Worm (Caenorhabditis elegans) whole organism, L4 larva: ENCODE data around the gene irld-34.

ENCODE experiments used
- D1046.2 ChIP-seq: fragments of 200-800 bp; sonication (Bioruptor generic); IDR thresholded peaks from 2 replicates; pipeline ENCODE4 v1.3.6; 2022; ENCODE audit warnings: missing genetic modification characterization, missing compliant biosample characterization
- F26F4.8 ChIP-seq: fragments of 200-800 bp; sonication (Bioruptor generic); conservative IDR thresholded peaks from 2 replicates; pipeline ENCODE4 v1.3.6; 2022; ENCODE audit warnings: missing genetic modification characterization, missing compliant biosample characterization
- ZK337.2 ChIP-seq: fragments of 200-800 bp; sonication (Bioruptor generic); IDR thresholded peaks from 2 replicates; pipeline ENCODE4 v1.3.6; 2022; ENCODE audit warnings: missing genetic modification reagents, missing genetic modification characterization, missing compliant biosample characterization
- aha-1 ChIP-seq: fragments of 150-350 bp; peaks from one replicate; lab custom pipeline; 2014; ENCODE audit warnings: missing biosample characterization, missing genetic modification characterization
- ceh-20 ChIP-seq: fragments of 200-800 bp; sonication (Bioruptor generic); IDR thresholded peaks from 2 replicates; pipeline ENCODE4 v1.3.6; 2022; ENCODE audit warnings: missing genetic modification reagents, missing genetic modification characterization, missing compliant biosample characterization
- ceh-32 ChIP-seq: sonication (generic microtip); optimal IDR thresholded peaks from 2 replicates; lab custom pipeline; 2016; ENCODE audit warnings: mild to moderate bottlenecking, missing genetic modification characterization, missing compliant biosample characterization; ENCODE audit not compliant: poor library complexity
- ceh-44 ChIP-seq: fragments of 200-800 bp; sonication (Bioruptor generic); IDR thresholded peaks from 2 replicates; pipeline ENCODE4 v1.3.6; 2022; ENCODE audit warnings: missing genetic modification reagents, missing genetic modification characterization, missing compliant biosample characterization
- cey-2 ChIP-seq: sonication (generic microtip); optimal IDR thresholded peaks from 3 replicates; lab custom pipeline; 2017; ENCODE audit warnings: missing genetic modification characterization, mild to moderate bottlenecking, missing compliant biosample characterization, antibody characterized with exemption, borderline replicate concordance; ENCODE audit not compliant: insufficient read depth
- daf-16 ChIP-seq, 3 experiments: sonication (generic microtip); optimal IDR thresholded peaks; 2 replicates each; lab custom pipeline; 2016 to 2017; ENCODE audit warnings: missing genetic modification characterization in 3 of 3, missing genetic modification reagents in 3 of 3, mild to moderate bottlenecking in 2 of 3, missing compliant biosample characterization in 2 of 3, missing biosample characterization in 1 of 3, moderate library complexity in 1 of 3
- dmd-9 ChIP-seq: fragments of 200-800 bp; sonication (Bioruptor generic); IDR thresholded peaks from 2 replicates; pipeline ENCODE4 v1.3.6; 2022; ENCODE audit warnings: missing genetic modification reagents, missing genetic modification characterization, missing compliant biosample characterization
- dpl-1 ChIP-seq: fragments of 150-350 bp; optimal IDR thresholded peaks from 2 replicates; lab custom pipeline; 2014; ENCODE audit warnings: missing biosample characterization, missing genetic modification reagents, missing genetic modification characterization
- duxl-1 ChIP-seq: sonication (generic microtip); optimal IDR thresholded peaks from 2 replicates; lab custom pipeline; 2016; ENCODE audit warnings: mild to moderate bottlenecking, missing genetic modification characterization, moderate library complexity, missing compliant biosample characterization; ENCODE audit not compliant: poor library complexity
- fos-1 ChIP-seq: fragments of 150-350 bp; optimal IDR thresholded peaks from 2 replicates; lab custom pipeline; 2014; ENCODE audit warnings: missing biosample characterization, missing genetic modification characterization
- hif-1 ChIP-seq, 2 experiments: sonication (generic microtip); optimal IDR thresholded peaks; 2 replicates each; lab custom pipeline; 2016 to 2017; ENCODE audit warnings: missing compliant biosample characterization in 2 of 2, missing genetic modification characterization in 2 of 2, missing genetic modification reagents in 2 of 2, missing genotype in 2 of 2, mild to moderate bottlenecking in 1 of 2
- hlh-11 ChIP-seq: fragments of 200-800 bp; sonication (Bioruptor generic); optimal IDR thresholded peaks from 2 replicates; lab custom pipeline; 2018; ENCODE audit warnings: mild to moderate bottlenecking, missing genetic modification characterization, missing compliant biosample characterization
- hmg-1.1 ChIP-seq: fragments of 200-800 bp; sonication (Bioruptor generic); IDR thresholded peaks from 2 replicates; pipeline ENCODE4 v1.3.6; 2022; ENCODE audit warnings: missing genetic modification reagents, missing genetic modification characterization, missing compliant biosample characterization
- madf-5 ChIP-seq, 2 experiments: fragments of 200-800 bp; sonication (Bioruptor generic); IDR thresholded peaks; 2 replicates each; pipeline ENCODE4 v1.3.6; 2022; ENCODE audit warnings: missing compliant biosample characterization in 2 of 2, missing genetic modification characterization in 2 of 2
- mxl-2 ChIP-seq: fragments of 200-800 bp; sonication (Bioruptor generic); conservative IDR thresholded peaks from 2 replicates; pipeline ENCODE4 v1.3.6; 2022; ENCODE audit warnings: missing genetic modification reagents, missing genetic modification characterization, missing compliant biosample characterization
- nhr-111 ChIP-seq: fragments of 200-800 bp; sonication (Bioruptor generic); optimal IDR thresholded peaks from 2 replicates; lab custom pipeline; 2018; ENCODE audit warnings: mild to moderate bottlenecking, missing genetic modification characterization, missing compliant biosample characterization
- nhr-6 ChIP-seq: fragments of 150-350 bp; optimal IDR thresholded peaks from 2 replicates; lab custom pipeline; 2014; ENCODE audit warnings: missing biosample characterization, missing genetic modification characterization
- pqm-1 ChIP-seq: sonication (generic microtip); optimal IDR thresholded peaks from 2 replicates; lab custom pipeline; 2017; ENCODE audit warnings: missing biosample characterization, missing genetic modification characterization
- saeg-2 ChIP-seq: fragments of 200-800 bp; sonication (Bioruptor generic); IDR thresholded peaks from 2 replicates; pipeline ENCODE4 v1.3.6; 2022; ENCODE audit warnings: missing genetic modification reagents, missing genetic modification characterization, missing compliant biosample characterization
- snpc-1.2 ChIP-seq: fragments of 200-800 bp; sonication (Bioruptor generic); IDR thresholded peaks from 2 replicates; pipeline ENCODE4 v1.3.6; 2022; ENCODE audit warnings: missing genetic modification reagents, missing genetic modification characterization, missing compliant biosample characterization
- snpc-4 ChIP-seq: fragments of 150-350 bp; optimal IDR thresholded peaks from 2 replicates; lab custom pipeline; 2014; ENCODE audit warnings: missing biosample characterization, missing genetic modification characterization
- tra-1 ChIP-seq: fragments of 200-800 bp; sonication (Bioruptor generic); IDR thresholded peaks from 2 replicates; pipeline ENCODE4 v1.3.6; 2022; ENCODE audit warnings: missing genetic modification reagents, missing genetic modification characterization, missing compliant biosample characterization
- unc-130 ChIP-seq: sonication (generic microtip); optimal IDR thresholded peaks from 2 replicates; lab custom pipeline; 2016; ENCODE audit warnings: missing genetic modification reagents, missing genetic modification characterization, missing compliant biosample characterization
- unc-39 ChIP-seq: sonication (generic microtip); optimal IDR thresholded peaks from 2 replicates; lab custom pipeline; 2017; ENCODE audit warnings: missing biosample characterization, missing genetic modification characterization
- unc-62 ChIP-seq, 3 experiments: fragments of 150-350 bp in 1 of 3; sonication (generic microtip); optimal IDR thresholded peaks in 2 of 3; peaks in 1 of 3; 1 replicate in 1 of 3; 2 replicates in 2 of 3; lab custom pipeline; 2014 to 2017; ENCODE audit warnings: missing biosample characterization in 3 of 3, missing genetic modification characterization in 3 of 3, missing genetic modification reagents in 3 of 3, missing genotype in 1 of 3
- vab-7 ChIP-seq: fragments of 200-800 bp; sonication (Bioruptor generic); IDR thresholded peaks from 2 replicates; pipeline ENCODE4 v1.3.6; 2022; ENCODE audit warnings: missing genetic modification reagents, missing genetic modification characterization, missing compliant biosample characterization
- zag-1 ChIP-seq: fragments of 150-350 bp; optimal IDR thresholded peaks from 2 replicates; lab custom pipeline; 2014; ENCODE audit warnings: missing biosample characterization, missing genetic modification characterization
- zip-2 ChIP-seq: fragments of 150-350 bp; optimal IDR thresholded peaks from 2 replicates; lab custom pipeline; 2014; ENCODE audit warnings: missing biosample characterization, missing genetic modification characterization

Gene irld-34

ce11 chrIII:9110914-9111313 is 44.0 kb upstream of the irld-34 start (continued):
- TF ChIP-seq madf-5 (GFP tag; IDR thresholded peaks at IDR 0.05; lab: Robert Waterston, UW) (peak; percentile 57 to 83; a peak in 2 of 4 replicates), snpc-1.2 (GFP tag; lab: Robert Waterston, UW) (peak; percentile 46), ceh-20 (GFP tag; lab: Robert Waterston, UW) (0 out of 2 replicates have a peak, but pooled peaks have one; percentile 29), ZK337.2 (GFP tag; lab: Robert Waterston, UW) (0 out of 2 replicates have a peak, but pooled peaks have one; percentile 45), saeg-2 (GFP tag; lab: Robert Waterston, UW) (peak; percentile 73; the same call in 1 of the 2 replicates), tra-1 (GFP tag; lab: Robert Waterston, UW) (peak; percentile 59; the same call in 1 of the 2 replicates), mxl-2 (GFP tag; lab: Robert Waterston, UW) (0 out of 2 replicates have a peak, but pooled peaks have one; percentile 51), vab-7 (GFP tag; lab: Robert Waterston, UW) (peak; percentile 78), hmg-1.1 (GFP tag; lab: Robert Waterston, UW) (peak; percentile 67)

ce11 chrIII:9112479-9112878 is 42.4 kb upstream of the irld-34 start:
- TF ChIP-seq fos-1 (tag; lab: Kevin White, UChicago) (no peak), cey-2 (tag; lab: Kevin White, UChicago) (no peak), nhr-111 (no peak), pqm-1 (tag; lab: Kevin White, UChicago) (no peak), zag-1 (tag; lab: Kevin White, UChicago) (no peak), ceh-32 (tag; lab: Kevin White, UChicago) (no peak), hif-1 (tag; optimal IDR thresholded peaks at IDR 0.05; lab: Kevin White, UChicago) (no peak), aha-1 (tag; lab: Kevin White, UChicago) (no peak), snpc-4 (no peak), D1046.2 (GFP tag; lab: Robert Waterston, UW) (no peak), unc-62 (GFP tag; optimal IDR thresholded peaks at IDR 0.05 in 1 of 2; lab: Kevin White, UChicago) (no peak), unc-62 (tag; optimal IDR thresholded peaks at IDR 0.05; lab: Kevin White, UChicago) (no peak), ceh-44 (GFP tag; lab: Robert Waterston, UW) (no peak), nhr-6 (tag; lab: Kevin White, UChicago) (no peak), dmd-9 (GFP tag; lab: Robert Waterston, UW) (no peak)
- TF ChIP-seq, all 104 proteins: peak for 0

- TF ChIP-seq dpl-1 (GFP tag; lab: Kevin White, UChicago) (no peak), aha-1 (tag; lab: Kevin White, UChicago) (peak; percentile 97), unc-130 (GFP tag; lab: Kevin White, UChicago) (no peak)
Observed at ce11 chrIII:9114076-9114475, 40.8 kb upstream of the irld-34 start.

- TF ChIP-seq dmd-9 (GFP tag; lab: Robert Waterston, UW) (no peak), unc-39 (no peak), F26F4.8 (GFP tag; lab: Robert Waterston, UW) (no peak), daf-16 (GFP tag; optimal IDR thresholded peaks at IDR 0.05; lab: Kevin White, UChicago) (no peak), daf-16 (tag; optimal IDR thresholded peaks at IDR 0.05; lab: Kevin White, UChicago) (no peak), vab-7 (GFP tag; lab: Robert Waterston, UW) (no peak), mxl-2 (GFP tag; lab: Robert Waterston, UW) (no peak), zip-2 (tag; lab: Kevin White, UChicago) (no peak), hif-1 (tag; optimal IDR thresholded peaks at IDR 0.05; lab: Kevin White, UChicago) (no peak), duxl-1 (tag; lab: Kevin White, UChicago) (no peak)
Observed at ce11 chrIII:9114649-9115048, 40.2 kb upstream of the irld-34 start, which contains the start of gene ZK512.1. Gene ZK512.1 (plus strand): TSS chrIII:9114949.

ce11 chrIII:9115745-9116144 is 39.1 kb upstream of the irld-34 start:
- TF ChIP-seq hlh-11 (tag; lab: Kevin White, UChicago) = no peak
- TF ChIP-seq aha-1 (tag; lab: Kevin White, UChicago) = peak; percentile 52
- TF ChIP-seq unc-62 (GFP tag; optimal IDR thresholded peaks at IDR 0.05 in 1 of 2; lab: Kevin White, UChicago) = peak in 1 of 2 experiments; percentile 77
- no peak for TF ChIP-seq unc-62 (tag; optimal IDR thresholded peaks at IDR 0.05; lab: Kevin White, UChicago)
